Worm (Caenorhabditis elegans) whole organism, L1 larva: ENCODE data around the gene spp-12.

Source experiments
- ces-1 ChIP-seq: fragments of 150-350 bp; optimal IDR thresholded peaks from 2 replicates; lab custom pipeline; 2014; ENCODE audit warnings: missing biosample characterization, missing genetic modification reagents, missing genetic modification characterization
- dpl-1 ChIP-seq, 3 experiments: fragments of 150-350 bp in 2 of 3; sonication (generic microtip) in 1 of 3; optimal IDR thresholded peaks; 2 replicates each; lab custom pipeline; 2014 to 2017; ENCODE audit warnings: missing biosample characterization in 3 of 3, missing genetic modification characterization in 3 of 3, missing genetic modification reagents in 3 of 3
- nhr-237 ChIP-seq: fragments of 150-350 bp; optimal IDR thresholded peaks from 2 replicates; lab custom pipeline; 2014; ENCODE audit warnings: missing biosample characterization, missing genetic modification characterization
- unc-130 ChIP-seq: fragments of 150-350 bp; optimal IDR thresholded peaks from 2 replicates; lab custom pipeline; 2017; ENCODE audit warnings: missing biosample characterization, missing genetic modification characterization, inconsistent platforms
- unc-62 ChIP-seq: fragments of 150-350 bp; optimal IDR thresholded peaks from 2 replicates; lab custom pipeline; 2014; ENCODE audit warnings: missing biosample characterization, missing genetic modification reagents, missing genetic modification characterization

DNA sequence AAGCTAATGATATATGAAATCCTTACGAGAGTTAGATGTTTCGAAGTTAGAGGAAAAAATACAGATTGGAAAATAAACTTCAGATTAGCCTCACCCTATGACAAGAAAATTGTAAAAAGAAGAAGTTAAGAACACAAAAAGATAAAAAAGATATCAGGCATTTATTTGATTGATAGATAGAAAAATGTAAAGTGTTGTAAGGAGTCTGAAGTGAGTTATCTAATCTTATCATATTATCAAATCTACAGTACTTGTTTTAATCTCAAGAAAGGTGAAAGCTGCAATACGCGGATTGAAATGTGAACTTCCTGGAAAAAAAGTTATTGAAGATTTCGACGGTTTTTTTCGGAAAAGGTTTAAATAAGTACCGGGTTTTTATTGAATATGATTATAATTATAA is 45.8 kb downstream of the spp-12 start:
- TF ChIP-seq nhr-237 (no peak), ces-1 (no peak), unc-62 (GFP tag; lab: Kevin White, UChicago) (no peak), unc-130 (tag; lab: Kevin White, UChicago) (no peak), dpl-1 (GFP tag; optimal IDR thresholded peaks at IDR 0.05; lab: Kevin White, UChicago) (no peak)
